Worm (Caenorhabditis elegans) whole organism, young adult: Measurements from ENCODE around the gene fbxa-192.

Source experiments
- B0035.1 ChIP-seq: sonication (generic microtip); optimal IDR thresholded peaks from 2 replicates; lab custom pipeline; 2016; ENCODE audit warnings: missing genetic modification characterization, mild to moderate bottlenecking, missing compliant biosample characterization, missing genotype, missing genetic modification reagents
- B0261.1 ChIP-seq: sonication (generic microtip); optimal IDR thresholded peaks from 2 replicates; lab custom pipeline; 2016; ENCODE audit warnings: mild to moderate bottlenecking, missing genetic modification characterization, moderate library complexity, missing compliant biosample characterization
- D2030.7 ChIP-seq: fragments of 200-800 bp; sonication (Bioruptor generic); IDR thresholded peaks from 2 replicates; pipeline ENCODE4 v1.3.6; 2022; ENCODE audit warnings: missing genetic modification reagents, missing genetic modification characterization, missing compliant biosample characterization
- F10E7.11 ChIP-seq: sonication (generic microtip); optimal IDR thresholded peaks from 2 replicates; lab custom pipeline; 2017; ENCODE audit warnings: mild to moderate bottlenecking, missing genetic modification characterization, moderate library complexity, missing compliant biosample characterization
- F33H1.4 ChIP-seq: fragments of 200-800 bp; sonication (Bioruptor generic); IDR thresholded peaks from 2 replicates; pipeline ENCODE4 v1.3.6; 2022; ENCODE audit warnings: missing genetic modification reagents, missing genetic modification characterization, missing compliant biosample characterization
- F37B4.10 ChIP-seq: fragments of 200-800 bp; sonication (Bioruptor generic); IDR thresholded peaks from 2 replicates; pipeline ENCODE4 v1.3.6; 2022; ENCODE audit warnings: missing genetic modification characterization, missing compliant biosample characterization
- F49E8.2 ChIP-seq: sonication (generic microtip); optimal IDR thresholded peaks from 3 replicates; lab custom pipeline; 2017; ENCODE audit warnings: missing genetic modification characterization, mild to moderate bottlenecking, missing compliant biosample characterization, antibody characterized with exemption, moderate library complexity; ENCODE audit not compliant: insufficient read depth
- F55B11.4 ChIP-seq: sonication (generic microtip); optimal IDR thresholded peaks from 2 replicates; lab custom pipeline; 2016; ENCODE audit warnings: missing compliant biosample characterization, missing genetic modification characterization, borderline replicate concordance; ENCODE audit not compliant: insufficient read depth
- K12H6.12 ChIP-seq: fragments of 200-800 bp; sonication (Bioruptor generic); optimal IDR thresholded peaks from 2 replicates; lab custom pipeline; 2018; ENCODE audit warnings: mild to moderate bottlenecking, missing genetic modification characterization, missing compliant biosample characterization
- T07F8.4 ChIP-seq: sonication (generic microtip); optimal IDR thresholded peaks from 2 replicates; lab custom pipeline; 2016; ENCODE audit warnings: mild to moderate bottlenecking, missing genetic modification characterization, moderate library complexity, missing compliant biosample characterization
- Y56A3A.18 ChIP-seq: fragments of 200-800 bp; sonication (Bioruptor generic); IDR thresholded peaks from 2 replicates; pipeline ENCODE4 v1.3.6; 2022; ENCODE audit warnings: missing genetic modification reagents, missing genetic modification characterization, missing compliant biosample characterization
- Y95B8A.8 ChIP-seq: fragments of 200-800 bp; sonication (Bioruptor generic); IDR thresholded peaks from 2 replicates; pipeline ENCODE4 v1.3.6; 2022; ENCODE audit warnings: missing genetic modification reagents, missing genetic modification characterization, missing compliant biosample characterization
- ZK185.1 ChIP-seq: sonication (generic microtip); optimal IDR thresholded peaks from 2 replicates; lab custom pipeline; 2016; ENCODE audit warnings: mild to moderate bottlenecking, missing genetic modification characterization, missing compliant biosample characterization; ENCODE audit not compliant: poor library complexity, severe bottlenecking
- atf-7 ChIP-seq: sonication (generic microtip); optimal IDR thresholded peaks from 2 replicates; lab custom pipeline; 2017; ENCODE audit warnings: mild to moderate bottlenecking, missing genetic modification characterization, missing compliant biosample characterization
- athp-1 ChIP-seq: sonication (generic microtip); optimal IDR thresholded peaks from 2 replicates; lab custom pipeline; 2017; ENCODE audit warnings: mild to moderate bottlenecking, missing genetic modification characterization, missing compliant biosample characterization
- ccch-3 ChIP-seq: fragments of 200-800 bp; sonication (Bioruptor generic); optimal IDR thresholded peaks from 2 replicates; lab custom pipeline; 2018; ENCODE audit warnings: mild to moderate bottlenecking, missing genetic modification characterization, missing compliant biosample characterization
- cebp-1 ChIP-seq, 2 experiments: fragments of 200-800 bp in 1 of 2; sonication (Bioruptor generic) in 1 of 2; sonication (generic microtip) in 1 of 2; IDR thresholded peaks in 1 of 2; optimal IDR thresholded peaks in 1 of 2; 2 replicates each; pipeline versions ENCODE4 v1.3.6 to Lab custom; 2017 to 2022; ENCODE audit warnings: missing compliant biosample characterization in 2 of 2, missing genetic modification characterization in 2 of 2, mild to moderate bottlenecking in 1 of 2, missing genetic modification reagents in 1 of 2, moderate library complexity in 1 of 2
- ceh-100 ChIP-seq: fragments of 200-800 bp; sonication (Bioruptor generic); IDR thresholded peaks from 2 replicates; pipeline ENCODE4 v1.3.6; 2022; ENCODE audit warnings: missing genetic modification reagents, missing genetic modification characterization, missing compliant biosample characterization
- chd-7 ChIP-seq: sonication (generic microtip); optimal IDR thresholded peaks from 2 replicates; lab custom pipeline; 2016; ENCODE audit warnings: mild to moderate bottlenecking, missing genetic modification characterization, moderate library complexity, missing compliant biosample characterization
- egl-18 ChIP-seq: fragments of 200-800 bp; sonication (Bioruptor generic); IDR thresholded peaks from 2 replicates; pipeline ENCODE4 v1.3.6; 2022; ENCODE audit warnings: missing genetic modification reagents, missing genetic modification characterization, missing compliant biosample characterization
- gei-17 ChIP-seq: fragments of 200-800 bp; sonication (Bioruptor generic); optimal IDR thresholded peaks from 2 replicates; lab custom pipeline; 2018; ENCODE audit warnings: mild to moderate bottlenecking, missing genetic modification characterization, missing compliant biosample characterization
- him-1 ChIP-seq: sonication (generic microtip); optimal IDR thresholded peaks from 2 replicates; lab custom pipeline; 2016; ENCODE audit warnings: missing genotype, missing genetic modification reagents, missing genetic modification characterization, missing compliant biosample characterization
- hlh-12 ChIP-seq: sonication (generic microtip); optimal IDR thresholded peaks from 2 replicates; lab custom pipeline; 2016; ENCODE audit warnings: missing genetic modification characterization, missing compliant biosample characterization
- hsf-1 ChIP-seq: fragments of 200-800 bp; sonication (Bioruptor generic); IDR thresholded peaks from 2 replicates; pipeline ENCODE4 v1.3.6; 2022; ENCODE audit warnings: missing genetic modification reagents, missing genetic modification characterization, missing compliant biosample characterization
- lin-40 ChIP-seq: sonication (generic microtip); optimal IDR thresholded peaks from 2 replicates; lab custom pipeline; 2016; ENCODE audit warnings: missing genetic modification characterization, mild to moderate bottlenecking, missing compliant biosample characterization, missing genotype, missing genetic modification reagents
- lsl-1 ChIP-seq: fragments of 200-800 bp; sonication (Bioruptor generic); optimal IDR thresholded peaks from 2 replicates; lab custom pipeline; 2018; ENCODE audit warnings: mild to moderate bottlenecking, missing genetic modification characterization, moderate library complexity, missing compliant biosample characterization
- madf-10 ChIP-seq: sonication (generic microtip); optimal IDR thresholded peaks from 2 replicates; lab custom pipeline; 2016; ENCODE audit warnings: mild to moderate bottlenecking, missing genetic modification characterization, missing compliant biosample characterization
- madf-6 ChIP-seq: fragments of 200-800 bp; sonication (Bioruptor generic); IDR thresholded peaks from 2 replicates; pipeline ENCODE4 v1.3.6; 2022; ENCODE audit warnings: missing genetic modification reagents, missing genetic modification characterization, missing compliant biosample characterization
- madf-8 ChIP-seq: fragments of 200-800 bp; sonication (Bioruptor generic); conservative IDR thresholded peaks from 2 replicates; pipeline ENCODE4 v1.3.6; 2022; ENCODE audit warnings: missing genetic modification reagents, missing genetic modification characterization, missing compliant biosample characterization
- mcd-1 ChIP-seq: fragments of 200-800 bp; sonication (Bioruptor generic); IDR thresholded peaks from 2 replicates; pipeline ENCODE4 v1.3.6; 2022; ENCODE audit warnings: missing genetic modification reagents, missing genetic modification characterization, missing compliant biosample characterization
- nhr-179 ChIP-seq: sonication (generic microtip); optimal IDR thresholded peaks from 2 replicates; lab custom pipeline; 2016; ENCODE audit warnings: mild to moderate bottlenecking, missing genetic modification characterization, missing compliant biosample characterization
- rcor-1 ChIP-seq: fragments of 200-800 bp; sonication (Bioruptor generic); IDR thresholded peaks from 2 replicates; pipeline ENCODE4 v1.3.6; 2022; ENCODE audit warnings: missing genetic modification reagents, missing genetic modification characterization, missing compliant biosample characterization
- repo-1 ChIP-seq: sonication (generic microtip); optimal IDR thresholded peaks from 2 replicates; lab custom pipeline; 2017; ENCODE audit warnings: mild to moderate bottlenecking, missing genetic modification characterization, missing compliant biosample characterization
- rpc-1 ChIP-seq, 2 experiments: fragments of 150-350 bp in 1 of 2; sonication (generic microtip) in 1 of 2; optimal IDR thresholded peaks; 2 replicates each; lab custom pipeline; 2014 to 2018; ENCODE audit warnings: missing biosample characterization in 1 of 2, missing genetic modification characterization in 1 of 2, missing genetic modification reagents in 1 of 2, missing genotype in 1 of 2
- snpc-3.4 ChIP-seq: sonication (generic microtip); optimal IDR thresholded peaks from 2 replicates; lab custom pipeline; 2017; ENCODE audit warnings: missing genetic modification characterization, mild to moderate bottlenecking, missing compliant biosample characterization, antibody characterized with exemption, moderate library complexity, missing genotype, missing genetic modification reagents
- tbp1 ChIP-seq: fragments of 200-800 bp; sonication (Bioruptor generic); optimal IDR thresholded peaks from 2 replicates; lab custom pipeline; 2018; ENCODE audit warnings: mild to moderate bottlenecking, missing genetic modification characterization, missing compliant biosample characterization
- tbx-9 ChIP-seq: sonication (generic microtip); optimal IDR thresholded peaks from 2 replicates; lab custom pipeline; 2016; ENCODE audit warnings: borderline replicate concordance, missing genetic modification characterization, inconsistent platforms, missing compliant biosample characterization
- unc-130 ChIP-seq: sonication (generic microtip); optimal IDR thresholded peaks from 2 replicates; lab custom pipeline; 2016; ENCODE audit warnings: missing genetic modification reagents, missing genetic modification characterization, missing compliant biosample characterization
- xnd-1 ChIP-seq: sonication (generic microtip); optimal IDR thresholded peaks from 2 replicates; lab custom pipeline; 2016; ENCODE audit warnings: missing genotype, missing genetic modification reagents, missing genetic modification characterization, missing compliant biosample characterization
- ztf-22 ChIP-seq: fragments of 200-800 bp; sonication (Bioruptor generic); optimal IDR thresholded peaks from 2 replicates; lab custom pipeline; 2018; ENCODE audit warnings: mild to moderate bottlenecking, missing genetic modification characterization, moderate library complexity, missing compliant biosample characterization

The fbxa-192 gene

ce11 chrV:17655205-17655604 is 4.9 kb upstream of the fbxa-192 start:
- TF ChIP-seq D2030.7 (GFP tag; lab: Robert Waterston, UW) (peak; percentile 48; the same call in 1 of the 2 replicates), lsl-1 (GFP tag; lab: Kevin White, UChicago) (peak; percentile 75), F10E7.11 (tag; lab: Kevin White, UChicago) (no peak), madf-6 (GFP tag; lab: Robert Waterston, UW) (peak; percentile 64), F49E8.2 (peak; percentile 2), ZK185.1 (tag; lab: Kevin White, UChicago) (no peak), hsf-1 (GFP tag; lab: Robert Waterston, UW) (0 out of 2 replicates have a peak, but pooled peaks have one; percentile 25)

DNA sequence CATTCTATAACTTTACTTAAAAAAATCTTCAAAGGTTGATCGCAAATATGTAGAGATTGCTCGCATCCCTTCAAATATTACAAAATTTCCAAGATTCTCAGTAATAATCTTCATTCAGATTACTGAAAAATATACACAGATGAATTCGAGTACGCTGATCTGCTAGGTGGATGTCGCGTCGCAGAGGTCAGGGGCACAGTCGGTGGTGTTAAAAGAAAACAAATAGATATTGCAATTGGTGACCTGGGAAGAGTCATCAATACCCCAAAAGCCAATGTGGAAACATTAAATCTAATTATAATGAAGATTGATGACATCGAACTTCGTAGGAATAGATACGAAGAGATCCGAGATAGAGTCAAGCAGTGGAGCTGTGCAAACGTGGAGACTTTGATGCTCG is 21.8 kb downstream of the fbxa-192 start, which contains the start of gene F57G4.10:
F57G4.10 (plus strand) TSS at position 301 of the 400 bp plus-strand sequence.
- TF ChIP-seq D2030.7 (GFP tag; lab: Robert Waterston, UW) (no peak), F55B11.4 (no peak), Y56A3A.18 (GFP tag; lab: Robert Waterston, UW) (no peak), mcd-1 (GFP tag; lab: Robert Waterston, UW) (no peak), ztf-22 (no peak), T07F8.4 (tag; lab: Kevin White, UChicago) (no peak), K12H6.12 (tag; lab: Kevin White, UChicago) (no peak), B0261.1 (tag; lab: Kevin White, UChicago) (no peak), egl-18 (GFP tag; lab: Robert Waterston, UW) (no peak), him-1 (no peak), Y95B8A.8 (GFP tag; lab: Robert Waterston, UW) (no peak), unc-130 (no peak), ccch-3 (GFP tag; lab: Kevin White, UChicago) (no peak), chd-7 (no peak)

DNA sequence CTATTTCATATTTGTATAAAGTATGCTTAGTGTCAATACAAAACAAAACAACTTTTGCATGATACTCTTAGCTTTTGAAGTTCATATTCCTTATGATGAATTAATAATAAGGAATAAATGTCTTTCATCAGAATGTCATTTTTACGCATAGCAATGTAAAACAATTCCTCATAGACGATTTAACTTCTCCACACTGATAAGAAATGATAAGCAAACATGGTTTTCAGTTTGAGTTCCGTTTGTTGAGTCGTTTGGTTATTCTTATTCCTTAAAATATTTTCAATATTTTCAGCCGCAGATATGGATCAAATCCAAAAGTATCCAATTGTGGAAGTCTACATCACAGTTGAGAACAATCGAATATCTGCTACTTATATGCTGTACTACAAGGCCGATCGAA is 25.4 kb downstream of the fbxa-192 start, which contains the start of gene F57G4.11:
F57G4.11 (plus strand) TSS at position 301 of the 400 bp plus-strand sequence.
- TF ChIP-seq atf-7 (no peak), snpc-3.4 (tag; lab: Kevin White, UChicago) (no peak), hlh-12 (tag; lab: Kevin White, UChicago) (no peak), tbx-9 (no peak), rcor-1 (no peak), gei-17 (GFP tag; lab: Kevin White, UChicago) (no peak), madf-8 (GFP tag; lab: Robert Waterston, UW) (no peak), nhr-179 (tag; lab: Kevin White, UChicago) (no peak), lsl-1 (GFP tag; lab: Kevin White, UChicago) (no peak), F33H1.4 (GFP tag; lab: Robert Waterston, UW) (no peak), tbp1 (GFP tag; lab: Kevin White, UChicago) (no peak), B0035.1 (no peak)

DNA sequence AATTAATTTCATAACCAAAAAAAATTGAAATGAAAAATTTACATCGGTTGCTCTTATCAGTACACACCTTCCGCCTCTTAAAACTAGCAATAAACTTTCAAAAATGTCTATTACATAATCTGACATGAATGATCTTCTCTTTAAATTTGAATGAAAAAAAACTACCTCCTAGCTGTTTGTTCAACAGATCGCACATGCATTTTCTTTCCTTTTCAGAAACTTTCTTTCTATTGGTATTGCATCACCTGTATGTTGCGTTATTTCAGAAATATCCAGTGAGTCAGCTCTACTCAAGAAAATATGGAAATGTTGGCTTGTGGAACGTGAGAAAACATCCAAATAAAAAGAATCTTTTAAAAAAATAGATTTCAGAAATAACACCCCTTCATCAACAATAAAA is 27.1 kb downstream of the fbxa-192 start, which contains the start of gene F57G4.1:
F57G4.1 (plus strand) TSS at position 301 of the 400 bp plus-strand sequence.
- no peak for TF ChIP-seq athp-1 (tag; lab: Kevin White, UChicago)

DNA sequence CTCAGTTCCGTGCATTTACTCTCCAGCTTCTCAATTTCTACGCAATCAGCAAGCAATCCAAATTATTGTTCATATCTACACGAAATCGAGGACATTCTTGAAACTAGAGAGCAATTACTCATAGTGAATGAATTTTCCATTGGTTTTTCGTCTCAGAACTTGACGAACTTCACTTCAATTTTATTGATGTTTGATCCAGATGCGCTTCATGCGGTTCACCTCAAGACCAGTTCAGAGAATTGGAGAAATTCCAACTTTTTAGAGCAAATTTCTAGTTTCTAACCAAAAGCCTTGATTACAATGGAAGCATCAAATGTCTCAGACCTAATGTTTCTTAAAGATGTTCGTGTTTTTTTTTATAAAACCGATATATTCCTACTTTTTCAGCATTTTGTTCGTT is 30.1 kb downstream of the fbxa-192 start, which contains the start of gene Y6G8.8:
Y6G8.8 (plus strand) TSS at position 301 of the 400 bp plus-strand sequence.
- no peak for TF ChIP-seq cebp-1 (GFP tag; IDR thresholded peaks at IDR 0.05; lab: Robert Waterston, UW)
- no peak for TF ChIP-seq cebp-1 (tag; optimal IDR thresholded peaks at IDR 0.05; lab: Kevin White, UChicago)
- no peak for TF ChIP-seq madf-10
- TF ChIP-seq rpc-1 (optimal IDR thresholded peaks at IDR 0.05; lab: Kevin White, UChicago), result no peak
- TF ChIP-seq rpc-1 (tag; optimal IDR thresholded peaks at IDR 0.05; lab: Kevin White, UChicago), result no peak
- TF ChIP-seq F55B11.4, result no peak
- TF ChIP-seq ceh-100 (GFP tag; lab: Robert Waterston, UW), result no peak
- TF ChIP-seq lin-40 (tag; lab: Kevin White, UChicago), result no peak
- TF ChIP-seq F37B4.10, result no peak
- no peak for TF ChIP-seq xnd-1 (tag; lab: Kevin White, UChicago)
- TF ChIP-seq repo-1 (tag; lab: Kevin White, UChicago), result no peak
